Fruit fly (Drosophila melanogaster) whole organism, pupa: ENCODE data around the gene CG13126.

Experiments
- CG10348 ChIP-seq: fragments of 200-800 bp; sonication (Bioruptor generic); IDR thresholded peaks from 2 replicates; pipeline ENCODE4 v1.3.6; 2022; ENCODE audit warnings: missing biosample characterization, missing genetic modification characterization
- CG12605 ChIP-seq: fragments of 200-800 bp; sonication (Bioruptor generic); IDR thresholded peaks from 2 replicates; pipeline ENCODE4 v1.3.6; 2022; ENCODE audit warnings: missing biosample characterization, missing genetic modification characterization
- CG34367 ChIP-seq: fragments of 200-800 bp; sonication (Bioruptor generic); optimal IDR thresholded peaks from 2 replicates; lab custom pipeline; 2018; ENCODE audit warnings: missing biosample characterization, mild to moderate bottlenecking, missing genetic modification characterization
- CG8301 ChIP-seq: fragments of 200-800 bp; sonication (Bioruptor generic); optimal IDR thresholded peaks from 2 replicates; lab custom pipeline; 2018; ENCODE audit warnings: missing biosample characterization, mild to moderate bottlenecking, missing genetic modification characterization
- D1 ChIP-seq: fragments of 200-800 bp; sonication (Bioruptor generic); optimal IDR thresholded peaks from 2 replicates; lab custom pipeline; 2018; ENCODE audit warnings: missing biosample characterization, mild to moderate bottlenecking, missing genetic modification characterization, moderate library complexity
- EcR ChIP-seq: fragments of 200-800 bp; sonication (Bioruptor generic); optimal IDR thresholded peaks from 3 replicates; lab custom pipeline; 2019; ENCODE audit warnings: missing biosample characterization, missing genetic modification characterization, mild to moderate bottlenecking, moderate library complexity, missing genetic modification reagents
- Ets98B ChIP-seq: fragments of 200-800 bp; sonication (Bioruptor generic); IDR thresholded peaks from 2 replicates; pipeline ENCODE4 v1.3.6; 2022; ENCODE audit warnings: missing biosample characterization, missing genetic modification characterization
- Pif1A ChIP-seq: fragments of 200-800 bp; sonication (Bioruptor generic); optimal IDR thresholded peaks from 3 replicates; lab custom pipeline; 2016; ENCODE audit warnings: missing biosample characterization, missing genetic modification characterization
- gl ChIP-seq: fragments of 200-800 bp; sonication (Bioruptor generic); optimal IDR thresholded peaks from 2 replicates; lab custom pipeline; 2018; ENCODE audit warnings: missing biosample characterization, mild to moderate bottlenecking, missing genetic modification characterization

dm6 chr2L:9912570-9913260 lies 41.3 kb downstream of the CG13126 start, which contains the start of the genes Etl1 and Srp54:
- no peak for TF ChIP-seq D1 (tag; lab: Kevin White, UChicago)
- TF ChIP-seq Pif1A (GFP tag; lab: Kevin White, UChicago): no peak
- no peak for TF ChIP-seq Ets98B (GFP tag; lab: Robert Waterston, UW)
- no peak for TF ChIP-seq CG34367 (tag; lab: Kevin White, UChicago)
- no peak for TF ChIP-seq CG12605 (GFP tag; lab: Robert Waterston, UW)
- TF ChIP-seq EcR (GFP tag; lab: Kevin White, UChicago): no peak
- no peak for TF ChIP-seq gl (tag; lab: Kevin White, UChicago)
- TF ChIP-seq CG10348: no peak
- no peak for TF ChIP-seq CG8301
